Worm (Caenorhabditis elegans): Measurements from ENCODE around the gene pqn-15.

Gene pqn-15

DNA sequence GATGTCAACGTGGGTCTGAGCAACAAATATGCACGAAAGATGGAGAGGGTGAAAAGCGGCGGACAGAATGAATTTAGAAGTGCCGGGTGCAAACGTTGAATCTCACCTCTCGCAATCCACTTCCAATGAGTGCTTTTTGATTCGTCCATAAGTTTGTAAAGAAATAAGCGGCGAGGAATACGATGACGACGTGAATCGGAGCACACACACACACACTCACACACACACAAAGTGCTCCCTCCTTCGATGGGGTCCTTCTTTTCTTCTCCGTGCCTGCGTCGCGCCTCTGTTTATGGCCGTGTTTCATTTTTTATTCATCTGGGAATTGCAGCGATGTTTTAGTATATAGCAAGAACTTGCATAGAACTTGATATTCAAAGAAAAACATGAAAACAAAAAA is 9.3 kb downstream of the pqn-15 start, which contains the start of gene paf-2:
Gene paf-2, minus strand, starts transcription at position 290 of the 400 bp plus-strand sequence.
- TF ChIP-seq pes-1 (GFP tag; IDR thresholded peaks at IDR 0.05): no peak
- TF ChIP-seq aly-1 (tag; optimal IDR thresholded peaks at IDR 0.05): no peak
- no peak for TF ChIP-seq scrt-1 (GFP tag; IDR thresholded peaks at IDR 0.05)
- no peak for TF ChIP-seq ama-1 (optimal IDR thresholded peaks at IDR 0.05)
- TF ChIP-seq tra-4 (tag; optimal IDR thresholded peaks at IDR 0.05): no peak
- TF ChIP-seq B0310.2 (tag; optimal IDR thresholded peaks at IDR 0.05): no peak
- TF ChIP-seq F13C5.2 (tag; optimal IDR thresholded peaks at IDR 0.05): no peak
- TF ChIP-seq hnd-1 (tag; optimal IDR thresholded peaks at IDR 0.05): no peak
- TF ChIP-seq ceh-13 (GFP tag; optimal IDR thresholded peaks at IDR 0.05): no peak
- no peak for TF ChIP-seq flt-1 (GFP tag; IDR thresholded peaks at IDR 0.05)
- TF ChIP-seq ets-7 (tag; optimal IDR thresholded peaks at IDR 0.05): no peak
- no peak for TF ChIP-seq hmbx-1 (tag; optimal IDR thresholded peaks at IDR 0.05)

ce11 chrX:4295917-4296316 is 10.8 kb downstream of the pqn-15 start:
- TF ChIP-seq B0310.2 (tag; optimal IDR thresholded peaks at IDR 0.05) (no peak), ama-1 (optimal IDR thresholded peaks at IDR 0.05) (no peak), tbx-37 (GFP tag; conservative IDR thresholded peaks at IDR 0.05) (no peak), aly-1 (tag; optimal IDR thresholded peaks at IDR 0.05) (no peak), sea-1 (GFP tag; conservative IDR thresholded peaks at IDR 0.05) (no peak), tbx-11 (GFP tag; IDR thresholded peaks at IDR 0.05) (no peak), hnd-1 (tag; optimal IDR thresholded peaks at IDR 0.05) (no peak), ets-7 (tag; optimal IDR thresholded peaks at IDR 0.05) (no peak), F13C5.2 (tag; optimal IDR thresholded peaks at IDR 0.05) (no peak), tra-4 (tag; optimal IDR thresholded peaks at IDR 0.05) (no peak), hmg-4 (GFP tag; optimal IDR thresholded peaks at IDR 0.05) (no peak), flt-1 (GFP tag; IDR thresholded peaks at IDR 0.05) (no peak), ceh-36 (tag; optimal IDR thresholded peaks at IDR 0.05) (no peak), scrt-1 (GFP tag; IDR thresholded peaks at IDR 0.05) (no peak), ceh-13 (GFP tag; optimal IDR thresholded peaks at IDR 0.05) (no peak), pes-1 (GFP tag; IDR thresholded peaks at IDR 0.05) (no peak), hmbx-1 (tag; optimal IDR thresholded peaks at IDR 0.05) (no peak)

ce11 chrX:4294957-4295356 is 11.8 kb downstream of the pqn-15 start:
- TF ChIP-seq hmbx-1 (tag; optimal IDR thresholded peaks at IDR 0.05): no peak
- no peak for TF ChIP-seq flt-1 (GFP tag; IDR thresholded peaks at IDR 0.05)
- no peak for TF ChIP-seq ceh-13 (GFP tag; optimal IDR thresholded peaks at IDR 0.05)
- no peak for TF ChIP-seq aly-1 (tag; optimal IDR thresholded peaks at IDR 0.05)
- no peak for TF ChIP-seq tbx-37 (GFP tag; conservative IDR thresholded peaks at IDR 0.05)
- no peak for TF ChIP-seq F13C5.2 (tag; optimal IDR thresholded peaks at IDR 0.05)
- no peak for TF ChIP-seq B0310.2 (tag; optimal IDR thresholded peaks at IDR 0.05)
- TF ChIP-seq tra-4 (tag; optimal IDR thresholded peaks at IDR 0.05): no peak
- no peak for TF ChIP-seq ets-7 (tag; optimal IDR thresholded peaks at IDR 0.05)
- TF ChIP-seq scrt-1 (GFP tag; IDR thresholded peaks at IDR 0.05): no peak
- TF ChIP-seq hnd-1 (tag; optimal IDR thresholded peaks at IDR 0.05): no peak
- TF ChIP-seq sea-1 (GFP tag; conservative IDR thresholded peaks at IDR 0.05): no peak
- TF ChIP-seq tbx-11 (GFP tag; IDR thresholded peaks at IDR 0.05): no peak
- TF ChIP-seq hmg-4 (GFP tag; optimal IDR thresholded peaks at IDR 0.05): no peak
- no peak for TF ChIP-seq pes-1 (GFP tag; IDR thresholded peaks at IDR 0.05)
- TF ChIP-seq ama-1 (optimal IDR thresholded peaks at IDR 0.05): no peak

- TF ChIP-seq hnd-1 (tag; optimal IDR thresholded peaks at IDR 0.05) (no peak), F13C5.2 (tag; optimal IDR thresholded peaks at IDR 0.05) (no peak), pes-1 (GFP tag; IDR thresholded peaks at IDR 0.05) (no peak), ceh-13 (GFP tag; optimal IDR thresholded peaks at IDR 0.05) (no peak)
Measured at ce11 chrX:4289805-4290204, 17.0 kb downstream of the pqn-15 start.

- no peak for TF ChIP-seq scrt-1 (GFP tag; IDR thresholded peaks at IDR 0.05)
- TF ChIP-seq ama-1 (optimal IDR thresholded peaks at IDR 0.05): no peak
- TF ChIP-seq sea-1 (GFP tag; conservative IDR thresholded peaks at IDR 0.05): no peak
- no peak for TF ChIP-seq ceh-13 (GFP tag; optimal IDR thresholded peaks at IDR 0.05)
- TF ChIP-seq hmg-4 (GFP tag; optimal IDR thresholded peaks at IDR 0.05): no peak
- TF ChIP-seq aly-1 (tag; optimal IDR thresholded peaks at IDR 0.05): no peak
- TF ChIP-seq tra-4 (tag; optimal IDR thresholded peaks at IDR 0.05): no peak
Measured at ce11 chrX:4285669-4286174, 21.0 kb downstream of the pqn-15 start, which contains the start of gene cka-2. TSS of gene cka-2 (plus strand) at chrX:4286124.

ce11 chrX:4284470-4284869 is 22.3 kb downstream of the pqn-15 start:
- TF ChIP-seq scrt-1 (GFP tag; IDR thresholded peaks at IDR 0.05) (no peak), ama-1 (optimal IDR thresholded peaks at IDR 0.05) (no peak), B0310.2 (tag; optimal IDR thresholded peaks at IDR 0.05) (no peak), tbx-11 (GFP tag; IDR thresholded peaks at IDR 0.05) (no peak), ets-7 (tag; optimal IDR thresholded peaks at IDR 0.05) (no peak), flt-1 (GFP tag; IDR thresholded peaks at IDR 0.05) (no peak), hnd-1 (tag; optimal IDR thresholded peaks at IDR 0.05) (no peak), hmg-4 (GFP tag; optimal IDR thresholded peaks at IDR 0.05) (no peak), ceh-13 (GFP tag; optimal IDR thresholded peaks at IDR 0.05) (no peak), tbx-37 (GFP tag; conservative IDR thresholded peaks at IDR 0.05) (no peak), hmbx-1 (tag; optimal IDR thresholded peaks at IDR 0.05) (no peak), aly-1 (tag; optimal IDR thresholded peaks at IDR 0.05) (no peak), pes-1 (GFP tag; IDR thresholded peaks at IDR 0.05) (no peak), ceh-36 (tag; optimal IDR thresholded peaks at IDR 0.05) (no peak), tra-4 (tag; optimal IDR thresholded peaks at IDR 0.05) (no peak), F13C5.2 (tag; optimal IDR thresholded peaks at IDR 0.05) (no peak), sea-1 (GFP tag; conservative IDR thresholded peaks at IDR 0.05) (no peak)

DNA sequence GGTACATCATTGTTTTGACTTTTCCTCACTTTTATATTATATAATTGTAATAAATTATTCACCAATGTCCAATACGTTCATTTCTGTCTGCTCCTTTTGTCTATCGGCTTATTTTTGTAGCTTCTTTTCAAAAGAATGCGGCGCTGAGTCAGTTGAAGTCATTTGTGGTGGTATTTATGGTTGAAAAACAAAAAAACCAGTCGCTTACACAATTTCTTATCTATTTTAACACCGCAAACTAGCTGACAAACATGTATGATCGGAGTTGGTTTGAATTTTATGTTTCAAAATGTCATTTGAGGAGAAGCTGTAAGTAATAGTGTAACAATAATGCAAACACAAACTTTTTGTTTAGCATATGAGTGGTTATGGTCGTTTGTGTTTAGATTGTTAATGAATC is 22.8 kb downstream of the pqn-15 start, which contains the start of gene ets-10:
Gene ets-10, plus strand, starts transcription at position 201 of the 400 bp plus-strand sequence.
- TF ChIP-seq aly-1 (tag; optimal IDR thresholded peaks at IDR 0.05) (no peak), hmbx-1 (tag; optimal IDR thresholded peaks at IDR 0.05) (no peak), hmg-4 (GFP tag; optimal IDR thresholded peaks at IDR 0.05) (no peak), scrt-1 (GFP tag; IDR thresholded peaks at IDR 0.05) (no peak), flt-1 (GFP tag; IDR thresholded peaks at IDR 0.05) (no peak), tbx-37 (GFP tag; conservative IDR thresholded peaks at IDR 0.05) (no peak), sea-1 (GFP tag; conservative IDR thresholded peaks at IDR 0.05) (no peak), ets-7 (tag; optimal IDR thresholded peaks at IDR 0.05) (no peak), F13C5.2 (tag; optimal IDR thresholded peaks at IDR 0.05) (no peak), hnd-1 (tag; optimal IDR thresholded peaks at IDR 0.05) (no peak), ama-1 (optimal IDR thresholded peaks at IDR 0.05) (no peak), tbx-11 (GFP tag; IDR thresholded peaks at IDR 0.05) (no peak), B0310.2 (tag; optimal IDR thresholded peaks at IDR 0.05) (no peak)
